Worm (Caenorhabditis elegans) whole organism, early embryonic: ENCODE data around the gene egg-2.

ENCODE experiments used
- B0310.2 ChIP-seq: sonication (generic microtip); optimal IDR thresholded peaks from 2 replicates; lab custom pipeline; 2016; ENCODE audit warnings: mild to moderate bottlenecking, missing genetic modification characterization, missing compliant biosample characterization
- F13C5.2 ChIP-seq: sonication (generic microtip); optimal IDR thresholded peaks from 2 replicates; lab custom pipeline; 2017; ENCODE audit warnings: mild to moderate bottlenecking, missing genetic modification characterization, inconsistent platforms, missing compliant biosample characterization
- aly-1 ChIP-seq: sonication (generic microtip); optimal IDR thresholded peaks from 2 replicates; lab custom pipeline; 2016; ENCODE audit warnings: missing genetic modification characterization, missing compliant biosample characterization
- ama-1 ChIP-seq: fragments of 150-350 bp; optimal IDR thresholded peaks from 2 replicates; lab custom pipeline; 2014
- ceh-13 ChIP-seq: fragments of 200-800 bp; sonication (Bioruptor generic); optimal IDR thresholded peaks from 2 replicates; lab custom pipeline; 2018; ENCODE audit warnings: mild to moderate bottlenecking, missing genetic modification characterization, missing compliant biosample characterization
- ceh-36 ChIP-seq: sonication (generic microtip); optimal IDR thresholded peaks from 2 replicates; lab custom pipeline; 2016; ENCODE audit warnings: missing genetic modification characterization, inconsistent platforms, missing compliant biosample characterization
- ets-7 ChIP-seq: sonication (generic microtip); optimal IDR thresholded peaks from 2 replicates; lab custom pipeline; 2016; ENCODE audit warnings: missing genotype, missing genetic modification characterization, missing compliant biosample characterization
- flt-1 ChIP-seq: fragments of 200-800 bp; sonication (Bioruptor generic); IDR thresholded peaks from 2 replicates; pipeline ENCODE4 v1.3.6; 2022; ENCODE audit warnings: missing genetic modification characterization, missing compliant biosample characterization
- hmbx-1 ChIP-seq: sonication (generic microtip); optimal IDR thresholded peaks from 2 replicates; lab custom pipeline; 2016; ENCODE audit warnings: mild to moderate bottlenecking, missing genetic modification characterization, missing compliant biosample characterization
- hmg-4 ChIP-seq: fragments of 200-800 bp; sonication (Bioruptor generic); optimal IDR thresholded peaks from 2 replicates; lab custom pipeline; 2018; ENCODE audit warnings: mild to moderate bottlenecking, missing genetic modification characterization, missing compliant biosample characterization
- hnd-1 ChIP-seq: sonication (generic microtip); optimal IDR thresholded peaks from 2 replicates; lab custom pipeline; 2016; ENCODE audit warnings: missing genetic modification characterization, missing compliant biosample characterization
- pes-1 ChIP-seq: fragments of 200-800 bp; sonication (Bioruptor generic); IDR thresholded peaks from 2 replicates; pipeline ENCODE4 v1.3.6; 2022; ENCODE audit warnings: missing genetic modification reagents, missing genetic modification characterization, missing compliant biosample characterization
- scrt-1 ChIP-seq: fragments of 200-800 bp; sonication (Bioruptor generic); IDR thresholded peaks from 2 replicates; pipeline ENCODE4 v1.3.6; 2022; ENCODE audit warnings: missing genetic modification characterization, missing compliant biosample characterization
- sea-1 ChIP-seq: fragments of 200-800 bp; sonication (Bioruptor generic); conservative IDR thresholded peaks from 2 replicates; pipeline ENCODE4 v1.3.6; 2022; ENCODE audit warnings: missing genetic modification characterization, missing compliant biosample characterization
- tbx-11 ChIP-seq: fragments of 200-800 bp; sonication (Bioruptor generic); IDR thresholded peaks from 2 replicates; pipeline ENCODE4 v1.3.6; 2022; ENCODE audit warnings: missing genetic modification characterization, missing compliant biosample characterization
- tbx-37 ChIP-seq: fragments of 200-800 bp; sonication (Bioruptor generic); conservative IDR thresholded peaks from 2 replicates; pipeline ENCODE4 v1.3.6; 2022; ENCODE audit warnings: missing genetic modification reagents, missing genetic modification characterization, missing compliant biosample characterization
- tra-4 ChIP-seq: sonication (generic microtip); optimal IDR thresholded peaks from 2 replicates; lab custom pipeline; 2017; ENCODE audit warnings: missing genetic modification characterization, missing compliant biosample characterization

The egg-2 gene

DNA sequence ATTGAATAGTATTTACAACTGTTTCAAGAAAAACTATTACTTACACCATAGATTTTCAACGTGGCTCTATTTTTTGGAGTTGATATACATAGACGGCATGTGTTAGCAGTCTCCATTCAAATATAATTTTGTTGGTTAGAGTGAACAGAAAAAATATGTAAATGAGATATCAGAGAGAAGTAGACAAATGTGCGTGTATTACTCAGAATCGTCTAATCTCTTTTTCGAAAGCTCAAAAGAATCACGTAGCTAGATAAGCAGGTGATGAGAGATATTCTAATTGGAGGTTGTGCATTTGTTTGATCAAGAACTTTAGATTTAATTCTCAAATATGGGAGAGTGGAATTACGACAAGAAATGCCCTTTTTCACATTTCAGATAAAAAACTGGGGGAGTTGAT lies 30.2 kb upstream of the egg-2 start, which contains the start of gene ZK418.10:
Gene ZK418.10, minus strand, starts transcription at position 148 of the 400 bp plus-strand sequence.
- TF ChIP-seq hmg-4 (GFP tag; lab: Kevin White, UChicago), result no peak
- no peak for TF ChIP-seq F13C5.2 (tag; lab: Kevin White, UChicago)
- no peak for TF ChIP-seq scrt-1 (GFP tag; lab: Robert Waterston, UW)
- no peak for TF ChIP-seq ceh-36 (tag; lab: Kevin White, UChicago)
- TF ChIP-seq tbx-11 (GFP tag; lab: Robert Waterston, UW), result no peak
- TF ChIP-seq ets-7 (tag; lab: Kevin White, UChicago), result no peak
- no peak for TF ChIP-seq ama-1
- no peak for TF ChIP-seq hmbx-1 (tag; lab: Kevin White, UChicago)
- no peak for TF ChIP-seq sea-1 (GFP tag; lab: Robert Waterston, UW)
- TF ChIP-seq B0310.2 (tag; lab: Kevin White, UChicago), result no peak
- no peak for TF ChIP-seq flt-1 (GFP tag; lab: Robert Waterston, UW)
- TF ChIP-seq pes-1 (GFP tag; lab: Robert Waterston, UW), result no peak
- no peak for TF ChIP-seq aly-1 (tag; lab: Kevin White, UChicago)
- TF ChIP-seq tbx-37 (GFP tag; lab: Robert Waterston, UW), result no peak
- no peak for TF ChIP-seq hnd-1 (tag; lab: Kevin White, UChicago)
- TF ChIP-seq tra-4 (tag; lab: Kevin White, UChicago), result no peak
- no peak for TF ChIP-seq ceh-13 (GFP tag; lab: Kevin White, UChicago)

DNA sequence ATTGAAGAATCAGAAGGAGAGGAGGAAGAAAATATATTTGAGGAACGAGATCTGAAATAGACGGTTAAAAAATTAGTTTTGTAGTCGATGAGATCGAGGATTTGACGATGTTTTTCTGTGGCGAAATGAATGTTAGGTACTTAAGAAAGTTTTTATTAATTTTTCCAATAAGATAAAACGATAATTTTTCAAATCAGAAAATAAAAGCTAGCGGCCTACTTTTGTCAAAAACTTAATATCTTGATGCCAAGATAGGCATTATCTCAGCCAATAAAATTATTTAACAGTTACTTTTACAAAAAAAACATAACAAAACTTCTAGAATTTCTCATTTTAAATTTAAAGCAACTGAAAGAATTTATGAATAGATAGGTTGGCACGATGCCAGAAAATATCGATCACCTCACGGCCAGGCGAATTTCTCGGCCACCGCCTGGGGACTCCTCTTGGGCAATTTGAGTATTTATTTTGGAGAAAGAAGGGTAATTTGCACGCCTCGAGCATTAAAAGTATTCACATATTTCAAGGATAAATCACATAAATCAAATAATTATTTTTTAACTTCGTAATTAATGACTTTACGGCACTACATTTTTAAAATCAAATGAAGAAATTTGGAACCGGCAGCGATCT lies 27.4 kb upstream of the egg-2 start, which contains the start of gene fubl-2:
Gene fubl-2, minus strand, starts transcription at position 51 of the 633 bp plus-strand sequence.
- no peak for TF ChIP-seq ets-7 (tag; lab: Kevin White, UChicago)
- TF ChIP-seq hnd-1 (tag; lab: Kevin White, UChicago), result no peak
- no peak for TF ChIP-seq sea-1 (GFP tag; lab: Robert Waterston, UW)
- TF ChIP-seq tbx-37 (GFP tag; lab: Robert Waterston, UW), result peak; percentile 64; the same call in 1 of the 2 replicates

DNA sequence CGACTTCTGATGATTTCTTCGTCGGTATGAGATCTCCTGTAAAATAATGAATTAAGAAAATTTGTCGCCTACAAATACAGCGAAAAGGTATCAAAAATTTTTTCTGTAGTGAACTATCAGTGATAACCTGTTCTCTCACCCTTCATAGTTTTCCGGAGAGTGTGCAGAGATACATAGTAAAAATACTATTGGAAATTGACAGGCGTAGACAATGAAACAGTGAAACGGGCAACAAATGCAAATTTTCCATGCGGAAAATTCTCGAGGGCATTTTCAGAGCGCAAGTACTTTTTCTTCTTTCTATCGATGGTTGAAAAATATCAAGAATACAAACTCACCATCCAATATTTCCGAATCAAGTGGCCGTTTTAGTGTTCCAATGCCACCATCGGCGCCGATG lies 26.8 kb upstream of the egg-2 start:
- TF ChIP-seq ets-7 (tag; lab: Kevin White, UChicago), result no peak
- no peak for TF ChIP-seq scrt-1 (GFP tag; lab: Robert Waterston, UW)
- no peak for TF ChIP-seq aly-1 (tag; lab: Kevin White, UChicago)

DNA sequence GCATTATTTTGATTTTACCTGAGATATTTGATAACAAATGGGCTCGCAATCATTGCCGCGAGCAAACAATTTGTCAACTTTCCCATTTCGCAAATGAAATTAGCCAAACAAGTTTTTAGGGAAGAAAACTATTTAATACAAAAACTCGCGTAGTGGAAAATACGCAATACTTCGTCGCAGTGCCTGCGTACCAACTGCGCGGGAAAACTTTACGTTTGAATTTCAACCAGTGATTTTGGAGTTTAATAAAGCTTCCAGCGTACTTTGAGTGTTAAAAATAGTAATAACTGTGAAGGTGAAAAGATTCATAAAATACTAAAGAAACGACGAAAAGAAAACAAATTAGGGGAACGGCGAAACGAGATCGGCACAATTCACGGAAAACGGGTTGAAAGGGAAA lies 24.5 kb upstream of the egg-2 start, which contains the start of gene tofu-7:
Gene tofu-7, minus strand, starts transcription at position 111 of the 400 bp plus-strand sequence.
- TF ChIP-seq tbx-37 (GFP tag; lab: Robert Waterston, UW), result no peak
- no peak for TF ChIP-seq ceh-13 (GFP tag; lab: Kevin White, UChicago)
- no peak for TF ChIP-seq B0310.2 (tag; lab: Kevin White, UChicago)
- TF ChIP-seq ama-1, result no peak
- no peak for TF ChIP-seq F13C5.2 (tag; lab: Kevin White, UChicago)
- TF ChIP-seq ceh-36 (tag; lab: Kevin White, UChicago), result no peak
- TF ChIP-seq pes-1 (GFP tag; lab: Robert Waterston, UW), result no peak
- TF ChIP-seq aly-1 (tag; lab: Kevin White, UChicago), result no peak
- no peak for TF ChIP-seq hmg-4 (GFP tag; lab: Kevin White, UChicago)
- no peak for TF ChIP-seq ets-7 (tag; lab: Kevin White, UChicago)

DNA sequence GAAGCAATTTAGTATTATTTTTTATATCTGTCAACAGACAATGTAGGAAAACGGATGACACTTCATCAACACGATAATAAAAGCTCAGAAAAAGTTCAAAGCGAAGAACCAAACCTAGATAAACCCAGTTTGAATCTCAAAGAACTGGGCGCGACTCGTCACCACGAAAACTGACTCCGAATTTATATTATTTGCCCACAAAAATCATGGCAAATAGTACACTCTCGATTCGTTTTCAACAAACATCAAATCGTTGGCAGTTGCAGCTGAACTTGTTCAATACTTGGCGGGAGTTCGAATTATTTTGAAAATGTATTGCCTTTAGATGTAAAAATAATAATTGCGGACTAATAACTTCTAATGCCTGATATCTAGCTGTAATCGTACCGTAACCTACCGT lies 22.7 kb upstream of the egg-2 start:
- TF ChIP-seq flt-1 (GFP tag; lab: Robert Waterston, UW) (no peak), tbx-37 (GFP tag; lab: Robert Waterston, UW) (no peak), hnd-1 (tag; lab: Kevin White, UChicago) (no peak), hmbx-1 (tag; lab: Kevin White, UChicago) (no peak), ama-1 (no peak), tbx-11 (GFP tag; lab: Robert Waterston, UW) (no peak)

DNA sequence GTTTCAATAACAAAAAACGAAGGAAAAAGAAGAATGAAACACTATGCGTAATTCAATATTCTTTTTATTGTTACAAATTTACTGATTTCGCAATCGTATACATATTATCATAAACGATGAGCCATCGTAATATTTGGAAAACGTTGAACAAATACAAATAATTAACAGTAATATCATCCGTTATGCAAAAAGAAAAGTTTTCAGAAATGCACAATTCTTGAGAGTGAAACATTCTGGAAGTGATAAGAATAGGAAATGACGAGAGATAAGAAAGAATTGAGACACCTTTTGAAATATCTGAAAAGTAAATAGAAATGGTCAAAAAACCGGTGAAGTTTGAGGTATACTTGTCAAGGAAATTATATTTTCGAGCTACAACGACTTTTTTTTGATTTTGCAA lies 21.1 kb upstream of the egg-2 start:
- no peak for TF ChIP-seq aly-1 (tag; lab: Kevin White, UChicago)
- no peak for TF ChIP-seq ceh-13 (GFP tag; lab: Kevin White, UChicago)
- TF ChIP-seq scrt-1 (GFP tag; lab: Robert Waterston, UW), result no peak
- TF ChIP-seq ceh-36 (tag; lab: Kevin White, UChicago), result no peak

DNA sequence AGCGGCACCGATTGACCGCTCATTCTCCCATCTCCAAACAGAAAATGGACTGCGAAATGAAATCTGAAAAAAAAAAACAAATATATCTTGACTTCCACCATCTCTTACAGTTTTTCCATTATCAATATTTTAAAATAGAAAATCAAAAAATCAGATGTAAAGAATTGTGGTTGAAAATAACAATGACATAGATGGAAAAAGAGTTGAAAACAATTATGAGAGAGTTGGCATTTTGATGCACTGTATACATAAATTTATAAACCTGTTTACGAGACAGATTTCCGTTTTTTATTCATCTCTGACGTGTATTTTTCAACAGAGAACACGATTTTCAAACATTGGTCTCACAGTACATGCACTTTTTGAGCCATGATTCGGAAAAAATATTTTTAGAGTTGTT lies 20.3 kb upstream of the egg-2 start, which contains the start of gene ZK418.7:
Gene ZK418.7, minus strand, starts transcription at position 101 of the 400 bp plus-strand sequence.
- TF ChIP-seq tbx-37 (GFP tag; lab: Robert Waterston, UW) (no peak), ceh-36 (tag; lab: Kevin White, UChicago) (no peak), hnd-1 (tag; lab: Kevin White, UChicago) (no peak), flt-1 (GFP tag; lab: Robert Waterston, UW) (no peak), sea-1 (GFP tag; lab: Robert Waterston, UW) (no peak), F13C5.2 (tag; lab: Kevin White, UChicago) (no peak), ama-1 (no peak)

DNA sequence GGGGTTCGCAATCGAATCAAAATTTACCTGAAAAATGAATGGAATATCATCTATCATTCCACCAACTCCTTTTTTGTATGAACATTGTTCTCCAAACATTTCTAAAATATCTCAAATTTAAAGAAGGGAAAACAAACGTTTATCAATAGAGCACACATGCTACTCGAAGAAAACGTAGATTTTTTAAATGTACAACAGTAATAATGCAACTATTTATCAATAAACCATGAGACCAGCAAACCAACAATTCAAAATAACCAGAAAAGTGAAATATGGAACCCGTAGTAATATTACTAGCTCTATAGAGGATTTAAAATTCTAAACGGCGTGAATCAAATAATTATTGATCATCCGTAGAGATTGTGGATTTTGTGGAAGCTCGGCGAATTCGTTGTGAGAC lies 18.4 kb upstream of the egg-2 start, which contains the start of gene ZK418.6:
Gene ZK418.6, minus strand, starts transcription at position 101 of the 400 bp plus-strand sequence.
- no peak for TF ChIP-seq pes-1 (GFP tag; lab: Robert Waterston, UW)
- no peak for TF ChIP-seq aly-1 (tag; lab: Kevin White, UChicago)
- TF ChIP-seq hmg-4 (GFP tag; lab: Kevin White, UChicago), result no peak
- no peak for TF ChIP-seq F13C5.2 (tag; lab: Kevin White, UChicago)
- TF ChIP-seq scrt-1 (GFP tag; lab: Robert Waterston, UW), result no peak
- TF ChIP-seq sea-1 (GFP tag; lab: Robert Waterston, UW), result no peak
- TF ChIP-seq hmbx-1 (tag; lab: Kevin White, UChicago), result no peak
- TF ChIP-seq tra-4 (tag; lab: Kevin White, UChicago), result no peak
- no peak for TF ChIP-seq ceh-13 (GFP tag; lab: Kevin White, UChicago)
- TF ChIP-seq hnd-1 (tag; lab: Kevin White, UChicago), result no peak
- no peak for TF ChIP-seq ama-1
- TF ChIP-seq ets-7 (tag; lab: Kevin White, UChicago), result no peak
